Fruit fly (Drosophila melanogaster) whole organism, embryonic: ENCODE results near the gene dpr14.

Source experiments
- ATbp ChIP-seq: fragments of 200-800 bp; sonication (Bioruptor generic); optimal IDR thresholded peaks from 2 replicates; lab custom pipeline; 2017; ENCODE audit warnings: missing biosample characterization, mild to moderate bottlenecking, missing genetic modification characterization, missing genetic modification reagents
- Abd-B ChIP-seq: fragments of 200-800 bp; sonication (Bioruptor generic); optimal IDR thresholded peaks from 2 replicates; lab custom pipeline; 2018; ENCODE audit warnings: missing biosample characterization, mild to moderate bottlenecking, missing genetic modification characterization, moderate library complexity
- Atf3 ChIP-seq: fragments of 200-800 bp; sonication (Bioruptor generic); optimal IDR thresholded peaks from 3 replicates; lab custom pipeline; 2016; ENCODE audit warnings: missing biosample characterization, missing genetic modification characterization
- B-H2 ChIP-seq: fragments of 200-800 bp; sonication (Bioruptor generic); optimal IDR thresholded peaks from 2 replicates; lab custom pipeline; 2018; ENCODE audit warnings: missing biosample characterization, mild to moderate bottlenecking, missing genetic modification characterization
- CG10565 ChIP-seq: fragments of 200-800 bp; sonication (Bioruptor generic); optimal IDR thresholded peaks from 3 replicates; lab custom pipeline; 2016; ENCODE audit warnings: missing biosample characterization, mild to moderate bottlenecking, missing genetic modification characterization
- CG10959 ChIP-seq: fragments of 200-800 bp; sonication (Bioruptor generic); IDR thresholded peaks from 2 replicates; pipeline ENCODE4 v1.3.6; 2022; ENCODE audit warnings: missing biosample characterization, missing genetic modification characterization
- CG12104 ChIP-seq: fragments of 200-800 bp; sonication (Bioruptor generic); optimal IDR thresholded peaks from 3 replicates; lab custom pipeline; 2016; ENCODE audit warnings: missing biosample characterization, missing genetic modification characterization
- CG12155 ChIP-seq: fragments of 200-800 bp; sonication (Bioruptor generic); optimal IDR thresholded peaks from 3 replicates; lab custom pipeline; 2016; ENCODE audit warnings: missing biosample characterization, missing genetic modification characterization
- CG12219 ChIP-seq: fragments of 200-800 bp; sonication (Bioruptor generic); optimal IDR thresholded peaks from 3 replicates; lab custom pipeline; 2018; ENCODE audit warnings: missing biosample characterization, mild to moderate bottlenecking, missing genetic modification characterization
- CG14965 ChIP-seq: fragments of 200-800 bp; sonication (Bioruptor generic); optimal IDR thresholded peaks from 2 replicates; lab custom pipeline; 2016; ENCODE audit warnings: missing biosample characterization, missing genetic modification characterization, borderline replicate concordance
- CG17328 ChIP-seq: fragments of 200-800 bp; sonication (Bioruptor generic); IDR thresholded peaks from 2 replicates; pipeline ENCODE4 v1.3.6; 2022; ENCODE audit warnings: missing biosample characterization, missing genetic modification characterization
- CG17568 ChIP-seq: fragments of 200-800 bp; sonication (Bioruptor generic); optimal IDR thresholded peaks from 2 replicates; lab custom pipeline; 2018; ENCODE audit warnings: missing biosample characterization, mild to moderate bottlenecking, missing genetic modification characterization, moderate library complexity
- CG30020 ChIP-seq: fragments of 200-800 bp; optimal IDR thresholded peaks from 2 replicates; lab custom pipeline; 2019; ENCODE audit warnings: missing biosample characterization, mild to moderate bottlenecking, missing genetic modification characterization, moderate library complexity
- CG30403 ChIP-seq: fragments of 200-800 bp; sonication (Bioruptor generic); optimal IDR thresholded peaks from 3 replicates; lab custom pipeline; 2016; ENCODE audit warnings: missing biosample characterization, missing genetic modification characterization
- CG30431 ChIP-seq: fragments of 200-800 bp; sonication (Bioruptor generic); optimal IDR thresholded peaks from 2 replicates; lab custom pipeline; 2017; ENCODE audit warnings: missing biosample characterization, missing genetic modification characterization
- CG3163 ChIP-seq: fragments of 200-800 bp; sonication (Bioruptor generic); optimal IDR thresholded peaks from 3 replicates; lab custom pipeline; 2016; ENCODE audit warnings: missing biosample characterization, missing genetic modification characterization
- CG32532 ChIP-seq: fragments of 200-800 bp; sonication (Bioruptor generic); IDR thresholded peaks from 2 replicates; pipeline ENCODE4 v1.3.6; 2022; ENCODE audit warnings: missing biosample characterization, missing genetic modification characterization
- CG33213 ChIP-seq: fragments of 200-800 bp; sonication (Bioruptor generic); optimal IDR thresholded peaks from 3 replicates; lab custom pipeline; 2016; ENCODE audit warnings: missing biosample characterization, missing genetic modification characterization
- CG34224 ChIP-seq: fragments of 200-800 bp; sonication (Bioruptor generic); IDR thresholded peaks from 3 replicates; pipeline ENCODE4 v1.3.6; 2022; ENCODE audit warnings: missing biosample characterization, missing genetic modification characterization; ENCODE audit not compliant: partially characterized antibody
- Chrac-16 ChIP-seq: fragments of 200-800 bp; sonication (Bioruptor generic); optimal IDR thresholded peaks from 3 replicates; lab custom pipeline; 2016; ENCODE audit warnings: missing biosample characterization, missing genetic modification characterization
- Doc3 ChIP-seq: fragments of 200-800 bp; sonication (Bioruptor generic); IDR thresholded peaks from 3 replicates; pipeline ENCODE4 v1.3.6; 2022; ENCODE audit warnings: missing biosample characterization, missing genetic modification characterization; ENCODE audit not compliant: partially characterized antibody
- Dref ChIP-seq: fragments of 200-800 bp; sonication (Bioruptor generic); IDR thresholded peaks from 2 replicates; pipeline ENCODE4 v1.3.6; 2022; ENCODE audit warnings: missing biosample characterization, missing genetic modification characterization
- Elba2 ChIP-seq: fragments of 200-800 bp; sonication (Bioruptor generic); optimal IDR thresholded peaks from 3 replicates; lab custom pipeline; 2016; ENCODE audit warnings: missing biosample characterization, missing genetic modification characterization
- GATAe ChIP-seq: fragments of 200-800 bp; sonication (Bioruptor generic); conservative IDR thresholded peaks from 2 replicates; pipeline ENCODE4 v1.3.6; 2022; ENCODE audit warnings: missing biosample characterization, missing genetic modification characterization
- H2.0 ChIP-seq: fragments of 200-800 bp; sonication (Bioruptor generic); IDR thresholded peaks from 2 replicates; pipeline ENCODE4 v1.3.6; 2022; ENCODE audit warnings: missing biosample characterization, missing genetic modification characterization
- Meics ChIP-seq: fragments of 200-800 bp; sonication (Bioruptor generic); optimal IDR thresholded peaks from 2 replicates; lab custom pipeline; 2017; ENCODE audit warnings: missing biosample characterization, mild to moderate bottlenecking, missing genetic modification characterization
- Optix ChIP-seq: fragments of 200-800 bp; sonication (Bioruptor generic); IDR thresholded peaks from 3 replicates; pipeline ENCODE4 v1.3.6; 2022; ENCODE audit warnings: missing biosample characterization, missing genetic modification characterization
- Ptx1 ChIP-seq: fragments of 200-800 bp; sonication (Bioruptor generic); IDR thresholded peaks from 2 replicates; pipeline ENCODE4 v1.3.6; 2022; ENCODE audit warnings: missing biosample characterization, missing genetic modification characterization
- Ravus ChIP-seq: fragments of 200-800 bp; sonication (Bioruptor generic); IDR thresholded peaks from 2 replicates; pipeline ENCODE4 v1.3.6; 2022; ENCODE audit warnings: missing biosample characterization, missing genetic modification characterization
- Side ChIP-seq: fragments of 200-800 bp; sonication (Bioruptor generic); optimal IDR thresholded peaks from 2 replicates; lab custom pipeline; 2016; ENCODE audit warnings: missing biosample characterization, missing genetic modification characterization
- Six4 ChIP-seq: fragments of 200-800 bp; sonication (Bioruptor generic); optimal IDR thresholded peaks from 2 replicates; lab custom pipeline; 2016; ENCODE audit warnings: missing biosample characterization, missing genetic modification characterization
- Sox102F ChIP-seq: fragments of 200-800 bp; sonication (Bioruptor generic); optimal IDR thresholded peaks from 2 replicates; lab custom pipeline; 2018; ENCODE audit warnings: missing biosample characterization, mild to moderate bottlenecking, missing genetic modification characterization, moderate library complexity
- Spps ChIP-seq: fragments of 200-800 bp; sonication (Bioruptor generic); optimal IDR thresholded peaks from 2 replicates; lab custom pipeline; 2018; ENCODE audit warnings: missing biosample characterization, mild to moderate bottlenecking, missing genetic modification characterization
- Taf1 ChIP-seq: fragments of 200-800 bp; sonication (Bioruptor generic); IDR thresholded peaks from 2 replicates; pipeline ENCODE4 v1.3.6; 2022; ENCODE audit warnings: missing biosample characterization, missing genetic modification characterization
- Trl ChIP-seq, 3 experiments: fragments of >200 bp in 2 of 3; fragments of 200-800 bp in 1 of 3; sonication (Bioruptor generic) in 1 of 3; optimal IDR thresholded peaks; 2 replicates in 1 of 3; 3 replicates in 2 of 3; lab custom pipeline; 2016 to 2017; ENCODE audit warnings: missing biosample characterization in 1 of 3, missing genetic modification characterization in 1 of 3
- Usf ChIP-seq: fragments of 200-800 bp; sonication (Bioruptor generic); optimal IDR thresholded peaks from 2 replicates; lab custom pipeline; 2017; ENCODE audit warnings: missing genotype, missing biosample characterization, missing genetic modification characterization
- ac ChIP-seq: fragments of 200-800 bp; sonication (Bioruptor generic); optimal IDR thresholded peaks from 3 replicates; lab custom pipeline; 2017; ENCODE audit warnings: missing biosample characterization, mild to moderate bottlenecking, missing genetic modification characterization
- bcd ChIP-seq: fragments of 200-800 bp; sonication (Bioruptor generic); optimal IDR thresholded peaks from 2 replicates; lab custom pipeline; 2017; ENCODE audit warnings: missing biosample characterization, mild to moderate bottlenecking, missing genetic modification characterization
- br ChIP-seq: fragments of >200 bp; optimal IDR thresholded peaks from 2 replicates; lab custom pipeline; 2017
- danr ChIP-seq: fragments of 200-800 bp; sonication (Bioruptor generic); IDR thresholded peaks from 2 replicates; pipeline ENCODE4 v1.3.6; 2022; ENCODE audit warnings: missing biosample characterization, missing genetic modification characterization
- dysf ChIP-seq: fragments of 200-800 bp; sonication (Bioruptor generic); IDR thresholded peaks from 3 replicates; pipeline ENCODE4 v1.3.6; 2022; ENCODE audit warnings: missing biosample characterization, missing genetic modification characterization
- fd102C ChIP-seq: fragments of 200-800 bp; sonication (Bioruptor generic); optimal IDR thresholded peaks from 2 replicates; lab custom pipeline; 2018; ENCODE audit warnings: missing biosample characterization, mild to moderate bottlenecking, missing genetic modification characterization, moderate library complexity
- insv ChIP-seq, 2 experiments: fragments of 200-800 bp; sonication (Bioruptor generic); optimal IDR thresholded peaks; 3 replicates each; lab custom pipeline; 2016 to 2018; ENCODE audit warnings: missing biosample characterization in 2 of 2, missing genetic modification characterization in 2 of 2
- kay ChIP-seq: fragments of 200-800 bp; sonication (Bioruptor generic); optimal IDR thresholded peaks from 2 replicates; lab custom pipeline; 2016; ENCODE audit warnings: missing biosample characterization, missing genetic modification characterization
- nom ChIP-seq: fragments of 200-800 bp; sonication (Bioruptor generic); optimal IDR thresholded peaks from 2 replicates; lab custom pipeline; 2017; ENCODE audit warnings: missing biosample characterization, missing genetic modification characterization, mild to moderate bottlenecking, moderate library complexity, missing genetic modification reagents
- psq ChIP-seq: fragments of 200-800 bp; sonication (Bioruptor generic); optimal IDR thresholded peaks from 2 replicates; lab custom pipeline; 2017; ENCODE audit warnings: missing biosample characterization, missing genetic modification characterization
- slp2 ChIP-seq: fragments of 200-800 bp; sonication (Bioruptor generic); optimal IDR thresholded peaks from 2 replicates; lab custom pipeline; 2016; ENCODE audit warnings: missing biosample characterization, missing genetic modification characterization
- tio ChIP-seq: fragments of 200-800 bp; sonication (Bioruptor generic); optimal IDR thresholded peaks from 2 replicates; lab custom pipeline; 2017; ENCODE audit warnings: missing biosample characterization, missing genetic modification characterization, inconsistent platforms
- ttk ChIP-seq: fragments of 200-800 bp; sonication (Bioruptor generic); IDR thresholded peaks from 2 replicates; pipeline ENCODE4 v2.1.2; 2022; ENCODE audit warnings: missing biosample characterization, missing genetic modification characterization
- wor ChIP-seq: fragments of 200-800 bp; sonication (Bioruptor generic); IDR thresholded peaks from 2 replicates; pipeline ENCODE4 v1.3.6; 2022; ENCODE audit warnings: missing biosample characterization, missing genetic modification characterization
- zf30C ChIP-seq: fragments of 200-800 bp; sonication (Bioruptor generic); optimal IDR thresholded peaks from 3 replicates; lab custom pipeline; 2018; ENCODE audit warnings: missing biosample characterization, mild to moderate bottlenecking, missing genetic modification characterization

dpr14 gene

dm6 chrX:7934679-7935078 is 26.6 kb upstream of the dpr14 start, which contains the start of gene RpS14b (continued):
- TF ChIP-seq CG3163 (GFP tag; lab: Kevin White, UChicago) (peak; percentile 9), CG30020 (peak; percentile 14), ATbp (GFP tag; lab: Kevin White, UChicago) (peak; percentile 16), Optix (GFP tag; lab: Robert Waterston, UW) (0 out of 3 replicates have a peak, but pooled peaks have one; percentile 40), psq (GFP tag; lab: Kevin White, UChicago) (no peak), Doc3 (GFP tag; lab: Robert Waterston, UW) (peak; percentile 38; the same call in 1 of the 3 replicates), Ptx1 (GFP tag; lab: Robert Waterston, UW) (peak; percentile 53), Atf3 (peak; percentile 52), CG17328 (peak; percentile 79), Ravus (GFP tag; lab: Robert Waterston, UW) (no peak), B-H2 (GFP tag; lab: Kevin White, UChicago) (peak; percentile 87), H2.0 (GFP tag; lab: Robert Waterston, UW) (peak; percentile 52; the same call in 1 of the 2 replicates), br (lab: Kevin White, UChicago) (no peak), wor (GFP tag; lab: Robert Waterston, UW) (no peak), CG12155 (GFP tag; lab: Kevin White, UChicago) (no peak), Meics (GFP tag; lab: Kevin White, UChicago) (peak; percentile 85), CG17568 (peak; percentile 8), slp2 (GFP tag; lab: Kevin White, UChicago) (peak; percentile 6), Six4 (GFP tag; lab: Kevin White, UChicago) (no peak), Elba2 (GFP tag; lab: Kevin White, UChicago) (no peak), Abd-B (GFP tag; lab: Kevin White, UChicago) (no peak), GATAe (GFP tag; lab: Robert Waterston, UW) (no peak), bcd (peak; percentile 76), CG10959 (GFP tag; lab: Robert Waterston, UW) (no peak), tio (GFP tag; lab: Kevin White, UChicago) (no peak), Taf1 (GFP tag; lab: Robert Waterston, UW) (no peak), insv (GFP tag; optimal IDR thresholded peaks at IDR 0.05; lab: Kevin White, UChicago) (peak in 1 of 2 experiments; percentile 43), danr (GFP tag; lab: Robert Waterston, UW) (0 out of 2 replicates have a peak, but pooled peaks have one; percentile 13), nom (GFP tag; lab: Kevin White, UChicago) (peak; percentile 73), CG32532 (GFP tag; lab: Robert Waterston, UW) (peak; percentile 83), CG33213 (GFP tag; lab: Kevin White, UChicago) (peak; percentile 66), Spps (tag; lab: Kevin White, UChicago) (no peak), Trl (optimal IDR thresholded peaks at IDR 0.05; lab: Kevin White, UChicago) (no peak), Trl (GFP tag; optimal IDR thresholded peaks at IDR 0.05; lab: Kevin White, UChicago) (peak; percentile 69), Sox102F (GFP tag; lab: Kevin White, UChicago) (no peak), Usf (GFP tag; lab: Kevin White, UChicago) (no peak), CG10565 (GFP tag; lab: Kevin White, UChicago) (no peak), CG14965 (no peak), Side (GFP tag; lab: Kevin White, UChicago) (peak; percentile 74), ac (GFP tag; lab: Kevin White, UChicago) (no peak), CG30431 (GFP tag; lab: Kevin White, UChicago) (no peak), CG12219 (peak; percentile 56), fd102C (GFP tag; lab: Kevin White, UChicago) (no peak), kay (GFP tag; lab: Kevin White, UChicago) (no peak), ttk (GFP tag; lab: Robert Waterston, UW) (0 out of 2 replicates have a peak, but pooled peaks have one; percentile 40), Dref (peak; percentile 88), dysf (GFP tag; lab: Robert Waterston, UW) (peak; percentile 65; the same call in 2 of the 3 replicates), CG12104 (GFP tag; lab: Kevin White, UChicago) (no peak), zf30C (peak; percentile 50), CG30403 (GFP tag; lab: Kevin White, UChicago) (peak; percentile 48), Chrac-16 (peak; percentile 27), CG34224 (peak; percentile 76)
